Fruit fly (Drosophila melanogaster) S2 (cell line): ENCODE data around the gene CG18858.

Experiments used
- CG8478 ChIP-seq: fragments of >200 bp; optimal IDR thresholded peaks from 2 replicates; lab custom pipeline; 2018
- CTCF ChIP-seq, 2 experiments: fragments of >200 bp; optimal IDR thresholded peaks; 2 replicates each; lab custom pipeline; 2018

The CG18858 gene

dm6 chr2L:20416754-20417563, 41.9 kb downstream of the CG18858 start, which contains the start of the genes CG10949 and Arpc2:
TSS of gene CG10949 (minus strand) at chr2L:20416918.
TSS of gene Arpc2 (plus strand) at chr2L:20417057.
- TF ChIP-seq CTCF (optimal IDR thresholded peaks at IDR 0.05; lab: Kevin White, UChicago): no peak

DNA sequence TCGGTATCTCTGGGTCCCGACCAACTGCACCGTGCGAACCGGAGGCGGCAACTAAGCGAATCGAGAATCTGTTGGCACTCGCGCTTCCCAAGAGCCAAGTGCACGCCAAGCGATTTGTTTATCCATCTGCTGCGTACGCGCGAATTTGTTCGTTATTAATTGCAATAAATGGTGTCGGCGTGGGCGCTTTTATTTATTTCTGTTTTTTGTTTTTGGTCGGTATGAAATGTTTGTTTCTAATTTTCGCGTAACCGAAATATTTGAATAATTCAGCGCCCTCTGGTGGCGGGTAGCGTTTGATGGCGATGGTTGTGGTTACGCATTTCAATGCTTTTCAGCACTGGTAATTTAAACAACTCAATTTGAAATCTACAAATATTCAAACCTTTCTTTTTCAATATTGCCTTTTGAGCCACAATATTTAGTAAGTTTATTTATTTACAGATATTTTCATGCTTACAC, 44.1 kb downstream of the CG18858 start, which contains the start of gene CG10947:
Gene CG10947 (minus strand): TSS at position 51 of the 462 bp plus-strand sequence.
- TF ChIP-seq CG8478 (lab: Kevin White, UChicago) (no peak), CTCF (optimal IDR thresholded peaks at IDR 0.05; lab: Kevin White, UChicago) (peak; percentile 84 to 91)

dm6 chr2L:20413826-20414225, 45.0 kb downstream of the CG18858 start:
- no peak for TF ChIP-seq CTCF (optimal IDR thresholded peaks at IDR 0.05; lab: Kevin White, UChicago)
- TF ChIP-seq CG8478 (lab: Kevin White, UChicago): no peak
